Worm (Caenorhabditis elegans): ENCODE data around the gene F22F1.3.

The F22F1.3 gene

ce11 chrX:8173610-8174009, 10.7 kb upstream of the F22F1.3 start, which contains the start of gene C17H11.1:
Gene C17H11.1, plus strand, starts transcription at chrX:8173910.
- no peak for TF ChIP-seq athp-1 (tag; optimal IDR thresholded peaks at IDR 0.05)
- TF ChIP-seq F52B5.7 (tag; optimal IDR thresholded peaks at IDR 0.05), result no peak
- TF ChIP-seq C17E4.6 (GFP tag; IDR thresholded peaks at IDR 0.05), result no peak
- no peak for TF ChIP-seq ceh-100 (GFP tag; IDR thresholded peaks at IDR 0.05)
- no peak for TF ChIP-seq rpc-1 (optimal IDR thresholded peaks at IDR 0.05)
- TF ChIP-seq rpc-1 (tag; optimal IDR thresholded peaks at IDR 0.05), result no peak
- no peak for TF ChIP-seq F10E7.11 (tag; optimal IDR thresholded peaks at IDR 0.05)
- no peak for TF ChIP-seq ztf-18 (tag; optimal IDR thresholded peaks at IDR 0.05)
- no peak for TF ChIP-seq ZK185.1 (tag; optimal IDR thresholded peaks at IDR 0.05; ENCODE audit: poor library complexity, severe bottlenecking)
- no peak for TF ChIP-seq hsf-1 (GFP tag; IDR thresholded peaks at IDR 0.05)
- TF ChIP-seq lin-40 (tag; optimal IDR thresholded peaks at IDR 0.05), result no peak
- TF ChIP-seq lir-1 (GFP tag; conservative IDR thresholded peaks at IDR 0.05), result no peak
- TF ChIP-seq D2030.7 (GFP tag; IDR thresholded peaks at IDR 0.05), result no peak
- no peak for TF ChIP-seq akir-1 (GFP tag; optimal IDR thresholded peaks at IDR 0.05)
- no peak for TF ChIP-seq F33H1.4 (GFP tag; IDR thresholded peaks at IDR 0.05)

- no peak for TF ChIP-seq Y95B8A.8 (GFP tag; IDR thresholded peaks at IDR 0.05)
- no peak for TF ChIP-seq B0019.2 (GFP tag; conservative IDR thresholded peaks at IDR 0.05)
- TF ChIP-seq hmg-1.2 (GFP tag; IDR thresholded peaks at IDR 0.05), result peak; percentile 23; the same call in 1 of the 2 replicates
- no peak for TF ChIP-seq T07F8.4 (tag; optimal IDR thresholded peaks at IDR 0.05)
- TF ChIP-seq madf-6 (GFP tag; IDR thresholded peaks at IDR 0.05), result no peak
- no peak for TF ChIP-seq snpc-1.1 (tag; optimal IDR thresholded peaks at IDR 0.05; ENCODE audit: insufficient read depth)
- no peak for TF ChIP-seq ceh-27 (GFP tag; optimal IDR thresholded peaks at IDR 0.05)
- no peak for TF ChIP-seq pha-4 (tag; optimal IDR thresholded peaks at IDR 0.05)
- TF ChIP-seq attf-3 (GFP tag; conservative IDR thresholded peaks at IDR 0.05), result peak; percentile 69
- no peak for TF ChIP-seq ztf-18 (tag; optimal IDR thresholded peaks at IDR 0.05)
Observed at ce11 chrX:8169534-8169933, 6.7 kb upstream of the F22F1.3 start, which contains the start of gene C17H11.2. Gene C17H11.2, plus strand, starts transcription at chrX:8169930.

ce11 chrX:8163555-8163954, 682 bp upstream of the F22F1.3 start:
- TF ChIP-seq ztf-6 (GFP tag; IDR thresholded peaks at IDR 0.05) (0 out of 2 replicates have a peak, but pooled peaks have one; percentile 9), ztf-26 (tag; optimal IDR thresholded peaks at IDR 0.05) (peak; percentile 45), F55B11.4 (tag; optimal IDR thresholded peaks at IDR 0.05; ENCODE audit: borderline replicate concordance, insufficient read depth) (no peak), rcor-1 (GFP tag; IDR thresholded peaks at IDR 0.05) (peak; percentile 83), tbp1 (GFP tag; optimal IDR thresholded peaks at IDR 0.05) (peak; percentile 21), dox-1 (GFP tag; IDR thresholded peaks at IDR 0.05) (peak; percentile 32; the same call in 1 of the 2 replicates), ceh-27 (GFP tag; optimal IDR thresholded peaks at IDR 0.05) (peak; percentile 49), lir-1 (GFP tag; conservative IDR thresholded peaks at IDR 0.05) (peak; percentile 56), somi-1 (GFP tag; optimal IDR thresholded peaks at IDR 0.05) (peak; percentile 51), atf-7 (tag; optimal IDR thresholded peaks at IDR 0.05) (peak; percentile 3), madf-10 (tag; optimal IDR thresholded peaks at IDR 0.05) (no peak), fkh-3 (tag; optimal IDR thresholded peaks at IDR 0.05) (peak; percentile 3), egl-44 (GFP tag; IDR thresholded peaks at IDR 0.05) (0 out of 2 replicates have a peak, but pooled peaks have one; percentile 14), pbrm-1 (GFP tag; IDR thresholded peaks at IDR 0.05) (0 out of 2 replicates have a peak, but pooled peaks have one; percentile 39), chd-7 (tag; optimal IDR thresholded peaks at IDR 0.05) (peak; percentile 70), D2030.7 (GFP tag; IDR thresholded peaks at IDR 0.05) (no peak), die-1 (tag; optimal IDR thresholded peaks at IDR 0.05) (peak; percentile 9), aptf-3 (GFP tag; IDR thresholded peaks at IDR 0.05) (0 out of 2 replicates have a peak, but pooled peaks have one; percentile 66), F37B4.10 (GFP tag; IDR thresholded peaks at IDR 0.05) (0 out of 2 replicates have a peak, but pooled peaks have one; percentile 87), zfh-2 (GFP tag; conservative IDR thresholded peaks at IDR 0.05) (peak; percentile 99), athp-1 (tag; optimal IDR thresholded peaks at IDR 0.05) (no peak), lin-40 (tag; optimal IDR thresholded peaks at IDR 0.05) (peak; percentile 48), tlf-1 (GFP tag; optimal IDR thresholded peaks at IDR 0.05) (no peak), attf-3 (GFP tag; conservative IDR thresholded peaks at IDR 0.05) (peak; percentile 45; the same call in 1 of the 2 replicates), mcd-1 (GFP tag; IDR thresholded peaks at IDR 0.05) (peak; percentile 60), gei-17 (GFP tag; optimal IDR thresholded peaks at IDR 0.05) (peak; percentile 35), sptf-2 (GFP tag; optimal IDR thresholded peaks at IDR 0.05) (peak; percentile 40), ceh-79 (tag; optimal IDR thresholded peaks at IDR 0.05) (peak; percentile 11)
